Worm (Caenorhabditis elegans): ENCODE data around the gene somi-1.

ce11 chrV:13369663-13370062, 21.5 kb downstream of the somi-1 start:
- TF ChIP-seq dpl-1 (GFP tag; optimal IDR thresholded peaks at IDR 0.05) (no peak), ceh-82 (tag; optimal IDR thresholded peaks at IDR 0.05) (no peak), aha-1 (tag; optimal IDR thresholded peaks at IDR 0.05) (no peak), fkh-10 (GFP tag; optimal IDR thresholded peaks at IDR 0.05) (no peak), nhr-11 (tag; optimal IDR thresholded peaks at IDR 0.05) (no peak), irx-1 (tag; optimal IDR thresholded peaks at IDR 0.05) (no peak), ceh-90 (tag; optimal IDR thresholded peaks at IDR 0.05) (no peak)

Measured in whole organism, L1 larva.